Fruit fly (Drosophila melanogaster): ENCODE results near the gene Zmynd10.

Gene Zmynd10

dm6 chr3L:13022854-13023560 lies 3.2 kb downstream of the Zmynd10 start, which contains the start of gene RpS12 (continued):
- TF ChIP-seq CG43689 (GFP tag; IDR thresholded peaks at IDR 0.05) (peak; percentile 36; the same call in 1 of the 2 replicates), CG4707 (GFP tag; optimal IDR thresholded peaks at IDR 0.05) (peak; percentile 80), onecut (GFP tag; IDR thresholded peaks at IDR 0.05) (peak; percentile 83), Deaf1 (tag; optimal IDR thresholded peaks at IDR 0.05) (peak; percentile 13), CG1647 (GFP tag; optimal IDR thresholded peaks at IDR 0.05) (peak; percentile 77), D (optimal IDR thresholded peaks at IDR 0.05) (no peak), D (GFP tag; optimal IDR thresholded peaks at IDR 0.05) (peak; percentile 54), pnt (GFP tag; optimal IDR thresholded peaks at IDR 0.05) (peak; percentile 64), tll (GFP tag; optimal IDR thresholded peaks at IDR 0.05) (no peak), Usf (GFP tag; optimal IDR thresholded peaks at IDR 0.05) (peak; percentile 43), bsh (GFP tag; optimal IDR thresholded peaks at IDR 0.05) (peak; percentile 43 to 54), CG18011 (GFP tag; optimal IDR thresholded peaks at IDR 0.05) (peak; percentile 67), CG1602 (GFP tag; optimal IDR thresholded peaks at IDR 0.05) (peak; percentile 66), Scr (GFP tag; IDR thresholded peaks at IDR 0.05; ENCODE audit: partially characterized antibody) (peak; percentile 78), CG17829 (tag; optimal IDR thresholded peaks at IDR 0.05) (peak; percentile 35), Oli (tag; optimal IDR thresholded peaks at IDR 0.05) (peak; percentile 60), CG16813 (GFP tag; IDR thresholded peaks at IDR 0.05; ENCODE audit: partially characterized antibody) (peak; percentile 91), Dek (tag; optimal IDR thresholded peaks at IDR 0.05) (peak; percentile 64), Bgb (GFP tag; IDR thresholded peaks at IDR 0.05; ENCODE audit: partially characterized antibody) (peak; percentile 91), Hmr (GFP tag; optimal IDR thresholded peaks at IDR 0.05) (peak; percentile 91), CG10543 (GFP tag; optimal IDR thresholded peaks at IDR 0.05) (peak; percentile 63), NfI (GFP tag; optimal IDR thresholded peaks at IDR 0.05) (peak; percentile 91), Opbp (GFP tag; IDR thresholded peaks at IDR 0.05; ENCODE audit: partially characterized antibody) (peak; percentile 90), pan (optimal IDR thresholded peaks at IDR 0.05) (no peak), pan (GFP tag; optimal IDR thresholded peaks at IDR 0.05 in 1 of 2, IDR thresholded peaks at IDR 0.05 in 1 of 2) (peak in 1 of 2 experiments; percentile 67), CG6683 (GFP tag; optimal IDR thresholded peaks at IDR 0.05) (peak; percentile 53), pzg (GFP tag; optimal IDR thresholded peaks at IDR 0.05) (peak; percentile 81), Lhr (GFP tag; optimal IDR thresholded peaks at IDR 0.05) (peak; percentile 54), MTF-1 (GFP tag; optimal IDR thresholded peaks at IDR 0.05; ENCODE audit: borderline replicate concordance) (peak; percentile 94), da (GFP tag; optimal IDR thresholded peaks at IDR 0.05) (peak; percentile 61), CG15269 (tag; optimal IDR thresholded peaks at IDR 0.05) (peak; percentile 64), Aef1 (GFP tag; IDR thresholded peaks at IDR 0.05) (peak; percentile 74), Nf-YC (tag; optimal IDR thresholded peaks at IDR 0.05) (peak; percentile 38), CG10979 (tag; optimal IDR thresholded peaks at IDR 0.05) (peak; percentile 50), Sry-δ (GFP tag; optimal IDR thresholded peaks at IDR 0.05) (peak; percentile 97), CG5180 (GFP tag; optimal IDR thresholded peaks at IDR 0.05) (peak; percentile 37), CG9932 (GFP tag; IDR thresholded peaks at IDR 0.05) (peak; percentile 92), CHES-1-like (GFP tag; optimal IDR thresholded peaks at IDR 0.05) (peak; percentile 82), CG10431 (GFP tag; optimal IDR thresholded peaks at IDR 0.05) (peak; percentile 75), CG9797 (GFP tag; optimal IDR thresholded peaks at IDR 0.05) (no peak), CG31388 (GFP tag; optimal IDR thresholded peaks at IDR 0.05) (no peak), tgo (GFP tag; IDR thresholded peaks at IDR 0.05) (peak; percentile 55), vvl (GFP tag; IDR thresholded peaks at IDR 0.05) (peak; percentile 78), D19B (GFP tag; optimal IDR thresholded peaks at IDR 0.05) (peak; percentile 51), caup (GFP tag; optimal IDR thresholded peaks at IDR 0.05; ENCODE audit: severe bottlenecking) (peak; percentile 93), Atf6 (GFP tag; IDR thresholded peaks at IDR 0.05) (peak; percentile 73), Mad (GFP tag; optimal IDR thresholded peaks at IDR 0.05) (peak; percentile 55), abd-A (tag; optimal IDR thresholded peaks at IDR 0.05) (peak; percentile 28)
